Worm (Caenorhabditis elegans): ENCODE results near the gene F43E2.1.

F43E2.1 gene

DNA sequence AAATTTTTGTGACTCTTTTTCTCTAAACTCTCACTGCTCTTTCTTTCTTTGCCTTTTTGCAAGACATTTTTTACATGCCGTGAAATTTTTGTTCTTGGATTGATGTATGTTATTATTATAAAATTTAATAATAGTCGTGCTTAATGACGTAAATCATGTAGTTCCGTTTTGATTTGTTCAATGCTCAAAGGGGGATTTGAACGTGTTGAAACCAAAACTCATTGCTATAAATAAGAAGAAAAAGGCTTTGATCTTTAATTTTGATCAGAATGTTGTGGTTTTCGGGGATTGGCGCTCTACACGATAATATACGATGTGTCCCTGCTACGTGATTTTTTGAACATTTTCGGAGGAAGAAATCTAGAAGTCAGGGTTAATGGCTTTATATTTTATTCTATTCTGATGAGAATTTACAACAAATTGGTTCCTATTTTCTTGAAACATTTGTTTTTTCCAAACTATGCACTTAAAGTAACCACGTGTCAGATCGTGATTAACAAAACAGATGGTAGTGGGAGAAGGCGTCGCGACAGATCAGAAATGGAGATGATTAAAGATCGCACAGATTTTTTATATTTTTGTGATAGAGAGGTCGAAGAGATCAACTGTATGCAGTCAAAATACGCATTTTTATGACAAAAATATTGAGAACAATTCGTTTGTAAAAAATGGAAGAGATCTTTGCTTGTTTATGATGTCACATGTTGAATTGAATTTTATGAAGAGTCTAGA lies 33.3 kb upstream of the F43E2.1 start:
- TF ChIP-seq lin-13 (tag; optimal IDR thresholded peaks at IDR 0.05) (no peak), mls-2 (tag; optimal IDR thresholded peaks at IDR 0.05) (no peak), ces-1 (GFP tag; optimal IDR thresholded peaks at IDR 0.05) (no peak), nhr-2 (tag; optimal IDR thresholded peaks at IDR 0.05) (no peak), ztf-11 (tag; optimal IDR thresholded peaks at IDR 0.05) (no peak), unc-39 (tag; optimal IDR thresholded peaks at IDR 0.05) (no peak), nhr-237 (tag; optimal IDR thresholded peaks at IDR 0.05) (no peak), mep-1 (tag; optimal IDR thresholded peaks at IDR 0.05) (no peak), ham-2 (GFP tag; optimal IDR thresholded peaks at IDR 0.05) (no peak), lin-32 (GFP tag; optimal IDR thresholded peaks at IDR 0.05) (no peak), unc-120 (tag; optimal IDR thresholded peaks at IDR 0.05; ENCODE audit: poor library complexity, severe bottlenecking) (no peak), unc-62 (GFP tag; optimal IDR thresholded peaks at IDR 0.05) (no peak), sptf-1 (tag; optimal IDR thresholded peaks at IDR 0.05) (no peak), elt-3 (tag; optimal IDR thresholded peaks at IDR 0.05) (no peak), tbx-8 (GFP tag; optimal IDR thresholded peaks at IDR 0.05) (no peak), ceh-83 (GFP tag; optimal IDR thresholded peaks at IDR 0.05) (no peak), ceh-39 (tag; optimal IDR thresholded peaks at IDR 0.05) (no peak), nhr-12 (tag; optimal IDR thresholded peaks at IDR 0.05) (no peak)

ce11 chrII:7342884-7343283 lies 32.2 kb upstream of the F43E2.1 start:
- TF ChIP-seq lsy-2 (tag; optimal IDR thresholded peaks at IDR 0.05) = no peak

- TF ChIP-seq pha-4 (tag; optimal IDR thresholded peaks at IDR 0.05) (peak; percentile 70), ham-2 (GFP tag; optimal IDR thresholded peaks at IDR 0.05) (peak; percentile 56), cnd-1 (tag; optimal IDR thresholded peaks at IDR 0.05) (no peak)
These were observed 31.4 kb upstream of the F43E2.1 start for ce11 chrII:7343668-7344067.

DNA sequence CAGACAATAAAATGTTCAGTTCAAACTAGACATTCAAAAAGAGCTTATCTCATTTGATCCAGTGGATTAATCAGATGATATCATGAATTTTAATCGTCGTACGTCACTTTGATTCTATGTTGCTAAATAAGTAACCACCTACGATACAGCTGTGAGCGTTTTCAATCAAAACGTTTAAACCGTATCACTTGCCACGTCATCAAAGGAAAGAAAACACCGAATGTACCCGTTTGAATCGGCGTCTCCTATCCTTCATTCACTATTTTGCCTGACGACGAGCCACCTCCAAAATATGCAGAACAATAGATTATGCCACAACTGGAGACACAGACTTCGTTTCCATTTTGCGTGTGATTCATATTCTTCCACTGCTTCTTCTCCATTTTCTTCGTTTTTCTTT lies 29.2 kb upstream of the F43E2.1 start:
- TF ChIP-seq mls-2 (tag; optimal IDR thresholded peaks at IDR 0.05) (no peak), lin-13 (tag; optimal IDR thresholded peaks at IDR 0.05) (no peak), ham-2 (GFP tag; optimal IDR thresholded peaks at IDR 0.05) (no peak), mep-1 (tag; optimal IDR thresholded peaks at IDR 0.05) (no peak), nhr-2 (tag; optimal IDR thresholded peaks at IDR 0.05) (no peak), flh-1 (GFP tag; optimal IDR thresholded peaks at IDR 0.05) (no peak), nhr-28 (tag; optimal IDR thresholded peaks at IDR 0.05) (no peak), blmp-1 (tag; optimal IDR thresholded peaks at IDR 0.05) (no peak), lsy-2 (tag; optimal IDR thresholded peaks at IDR 0.05) (no peak), pha-4 (tag; optimal IDR thresholded peaks at IDR 0.05) (no peak), zip-8 (tag; optimal IDR thresholded peaks at IDR 0.05) (no peak), M03D4.4 (tag; optimal IDR thresholded peaks at IDR 0.05) (no peak), ceh-83 (GFP tag; optimal IDR thresholded peaks at IDR 0.05) (no peak), tbx-8 (GFP tag; optimal IDR thresholded peaks at IDR 0.05) (no peak), hlh-1 (tag; optimal IDR thresholded peaks at IDR 0.05) (no peak)

- no peak for TF ChIP-seq nhr-76 (tag; optimal IDR thresholded peaks at IDR 0.05)
- TF ChIP-seq cnd-1 (tag; optimal IDR thresholded peaks at IDR 0.05) = no peak
- no peak for TF ChIP-seq mab-5 (tag; optimal IDR thresholded peaks at IDR 0.05)
- TF ChIP-seq ztf-11 (tag; optimal IDR thresholded peaks at IDR 0.05) = no peak
- TF ChIP-seq elt-1 (tag; optimal IDR thresholded peaks at IDR 0.05; ENCODE audit: borderline replicate concordance, insufficient read depth) = no peak
- no peak for TF ChIP-seq nhr-12 (tag; optimal IDR thresholded peaks at IDR 0.05)
- no peak for TF ChIP-seq lin-32 (GFP tag; optimal IDR thresholded peaks at IDR 0.05)
- TF ChIP-seq ceh-43 (GFP tag; optimal IDR thresholded peaks at IDR 0.05) = no peak
- no peak for TF ChIP-seq unc-39 (tag; optimal IDR thresholded peaks at IDR 0.05)
- no peak for TF ChIP-seq bed-3 (GFP tag; optimal IDR thresholded peaks at IDR 0.05)
- no peak for TF ChIP-seq zip-8 (tag; optimal IDR thresholded peaks at IDR 0.05)
- TF ChIP-seq nhr-237 (tag; optimal IDR thresholded peaks at IDR 0.05) = no peak
These were observed 27.0 kb upstream of the F43E2.1 start for ce11 chrII:7348063-7348462.

All from whole organism, mixed stage, embryonic.